Worm (Caenorhabditis elegans) whole organism, L4/young adult: ENCODE results near the gene klp-3.

ENCODE experiments used
- W03F9.2 ChIP-seq: fragments of 150-350 bp; optimal IDR thresholded peaks from 2 replicates; lab custom pipeline; 2014; ENCODE audit warnings: missing biosample characterization, missing genetic modification characterization
- dao-5 ChIP-seq: sonication (generic microtip); optimal IDR thresholded peaks from 2 replicates; lab custom pipeline; 2016; ENCODE audit warnings: missing genotype, missing genetic modification characterization, moderate library complexity, missing compliant biosample characterization
- him-1 ChIP-seq: sonication (generic microtip); optimal IDR thresholded peaks from 2 replicates; lab custom pipeline; 2016; ENCODE audit warnings: missing genotype, missing genetic modification reagents, missing genetic modification characterization, missing compliant biosample characterization

ce11 chrII:7849697-7850096 is 7.5 kb downstream of the klp-3 start, which contains the start of gene acr-7:
- TF ChIP-seq W03F9.2 (no peak), him-1 (tag; lab: Kevin White, UChicago) (no peak), dao-5 (tag; lab: Kevin White, UChicago) (no peak)
